Worm (Caenorhabditis elegans) whole organism, L1 larva: ENCODE data around the gene ZK354.8.
"Not testable (repeated sequence)": the region's sequence is repeated elsewhere in the genome, so short reads cannot be mapped to it uniquely, and the experiment has no call there.

Experiments used
- lin-15B ChIP-seq: fragments of 150-350 bp; sonication (generic microtip); optimal IDR thresholded peaks from 3 replicates; lab custom pipeline; 2014; ENCODE audit warnings: missing biosample characterization, missing genetic modification characterization
- mab-9 ChIP-seq: fragments of 200-800 bp; sonication (Bioruptor generic); IDR thresholded peaks from 2 replicates; pipeline ENCODE4 v1.3.6; 2022; ENCODE audit warnings: missing genetic modification reagents, missing genetic modification characterization, missing compliant biosample characterization
- nhr-237 ChIP-seq: fragments of 150-350 bp; optimal IDR thresholded peaks from 2 replicates; lab custom pipeline; 2014; ENCODE audit warnings: missing biosample characterization, missing genetic modification characterization
- nhr-28 ChIP-seq: fragments of 150-350 bp; optimal IDR thresholded peaks from 2 replicates; lab custom pipeline; 2014; ENCODE audit warnings: missing biosample characterization, missing genetic modification characterization
- nhr-90 ChIP-seq: sonication (generic microtip); optimal IDR thresholded peaks from 2 replicates; lab custom pipeline; 2016; ENCODE audit warnings: mild to moderate bottlenecking, missing genetic modification characterization, missing compliant biosample characterization; ENCODE audit not compliant: poor library complexity
- skn-1 ChIP-seq: fragments of 150-350 bp; optimal IDR thresholded peaks from 2 replicates; lab custom pipeline; 2014; ENCODE audit warnings: missing biosample characterization, missing genetic modification characterization
- sox-4 ChIP-seq: sonication (generic microtip); optimal IDR thresholded peaks from 2 replicates; lab custom pipeline; 2016; ENCODE audit warnings: missing genetic modification characterization, missing compliant biosample characterization
- unc-62 ChIP-seq: fragments of 150-350 bp; optimal IDR thresholded peaks from 2 replicates; lab custom pipeline; 2014; ENCODE audit warnings: missing biosample characterization, missing genetic modification reagents, missing genetic modification characterization
- xbp-1 ChIP-seq: sonication (generic microtip); optimal IDR thresholded peaks from 2 replicates; lab custom pipeline; 2016; ENCODE audit warnings: missing genetic modification characterization, missing compliant biosample characterization

- not testable (repeated sequence) for TF ChIP-seq lin-15B (tag; lab: Kevin White, UChicago); skn-1 (tag; lab: Kevin White, UChicago); nhr-90 (tag; lab: Kevin White, UChicago); xbp-1 (tag; lab: Kevin White, UChicago); sox-4 (tag; lab: Kevin White, UChicago); nhr-28 (tag; lab: Kevin White, UChicago); unc-62 (GFP tag; lab: Kevin White, UChicago); nhr-237 (tag; lab: Kevin White, UChicago); mab-9 (GFP tag; lab: Robert Waterston, UW)
Measured at ce11 chrIV:5264700-5265210, 41.2 kb downstream of the ZK354.8 start.
